Fruit fly (Drosophila melanogaster): ENCODE measurements around the gene CG7133.

CG7133 gene

dm6 chr3L:22075706-22076398, 1.5 kb upstream of the CG7133 start, which contains the start of the genes CG7130 and RpLP0 (continued):
- TF ChIP-seq wdn (GFP tag; IDR thresholded peaks at IDR 0.05) = peak; percentile 79
- TF ChIP-seq sug (tag; optimal IDR thresholded peaks at IDR 0.05) = peak; percentile 91
- TF ChIP-seq CG2129 (GFP tag; IDR thresholded peaks at IDR 0.05; ENCODE audit: partially characterized antibody) = no peak; the same call in 1 of the 2 replicates
- TF ChIP-seq lilli (GFP tag; optimal IDR thresholded peaks at IDR 0.05) = peak; percentile 83
- TF ChIP-seq unc-4 (GFP tag; IDR thresholded peaks at IDR 0.05; ENCODE audit: partially characterized antibody) = peak; percentile 61; the same call in 1 of the 2 replicates
- peak; percentile 57 for TF ChIP-seq sd (tag; optimal IDR thresholded peaks at IDR 0.05)
- peak; percentile 79 for TF ChIP-seq CG7556 (GFP tag; optimal IDR thresholded peaks at IDR 0.05)
- TF ChIP-seq bsh (GFP tag; optimal IDR thresholded peaks at IDR 0.05) = peak; percentile 39 to 84
- TF ChIP-seq dpn (GFP tag; optimal IDR thresholded peaks at IDR 0.05) = peak; percentile 80 to 95
- peak; percentile 67 for TF ChIP-seq oc (tag; optimal IDR thresholded peaks at IDR 0.05)
- TF ChIP-seq CG17359 (tag; optimal IDR thresholded peaks at IDR 0.05) = peak; percentile 87
- TF ChIP-seq ash1 (GFP tag; optimal IDR thresholded peaks at IDR 0.05) = peak; percentile 95
- TF ChIP-seq repo (GFP tag; optimal IDR thresholded peaks at IDR 0.05) = peak; percentile 87
- peak; percentile 90 for TF ChIP-seq CG10654 (GFP tag; optimal IDR thresholded peaks at IDR 0.05)
- TF ChIP-seq ato (GFP tag; IDR thresholded peaks at IDR 0.05; ENCODE audit: partially characterized antibody) = no peak
- TF ChIP-seq wek (GFP tag; optimal IDR thresholded peaks at IDR 0.05) = peak; percentile 94
- peak; percentile 99 for TF ChIP-seq Med (GFP tag)
- TF ChIP-seq org-1 (GFP tag; optimal IDR thresholded peaks at IDR 0.05) = peak; percentile 91
- peak; percentile 94 for TF ChIP-seq odd (GFP tag; optimal IDR thresholded peaks at IDR 0.05)
- TF ChIP-seq slou (GFP tag; optimal IDR thresholded peaks at IDR 0.05) = peak; percentile 86
- TF ChIP-seq CG15479 (GFP tag; optimal IDR thresholded peaks at IDR 0.05) = peak; percentile 36
- 0 out of 2 replicates have a peak, but pooled peaks have one; percentile 27 for TF ChIP-seq bbx (GFP tag; IDR thresholded peaks at IDR 0.05; ENCODE audit: partially characterized antibody)
- peak; percentile 93 for TF ChIP-seq Vsx1 (GFP tag; optimal IDR thresholded peaks at IDR 0.05)
- TF ChIP-seq ac (GFP tag; optimal IDR thresholded peaks at IDR 0.05) = peak; percentile 87
- peak; percentile 51 for TF ChIP-seq hkb (optimal IDR thresholded peaks at IDR 0.05)
- TF ChIP-seq hkb (GFP tag; IDR thresholded peaks at IDR 0.05) = peak; percentile 88
- TF ChIP-seq Aef1 (GFP tag; IDR thresholded peaks at IDR 0.05) = peak; percentile 70; the same call in 2 of the 3 replicates
- peak; percentile 91 for TF ChIP-seq Rfx (GFP tag; IDR thresholded peaks at IDR 0.05)
- TF ChIP-seq Neu2 (GFP tag; optimal IDR thresholded peaks at IDR 0.05; ENCODE audit: borderline replicate concordance) = peak; percentile 83
- peak; percentile 38 for TF ChIP-seq Kr (GFP tag; optimal IDR thresholded peaks at IDR 0.05)
- peak in 1 of 3 experiments; percentile 63 for TF ChIP-seq Stat92E (GFP tag; optimal IDR thresholded peaks at IDR 0.05)
- peak; percentile 94 for TF ChIP-seq NFAT (GFP tag; IDR thresholded peaks at IDR 0.05)
- TF ChIP-seq CG2875 (GFP tag; optimal IDR thresholded peaks at IDR 0.05) = peak; percentile 93
- peak; percentile 95 for TF ChIP-seq Lhr (GFP tag; optimal IDR thresholded peaks at IDR 0.05)
- 0 out of 2 replicates have a peak, but pooled peaks have one; percentile 30 for TF ChIP-seq CG32767 (GFP tag; IDR thresholded peaks at IDR 0.05)
- TF ChIP-seq CG13894 (tag; optimal IDR thresholded peaks at IDR 0.05) = peak; percentile 77
- TF ChIP-seq CG7745 (tag; optimal IDR thresholded peaks at IDR 0.05) = peak; percentile 59
- TF ChIP-seq CG13775 (GFP tag; optimal IDR thresholded peaks at IDR 0.05) = peak; percentile 97
- TF ChIP-seq Six4 (GFP tag; optimal IDR thresholded peaks at IDR 0.05) = peak; percentile 82
- TF ChIP-seq CTCF (GFP tag; optimal IDR thresholded peaks at IDR 0.05) = peak; percentile 68
- TF ChIP-seq danr (GFP tag; IDR thresholded peaks at IDR 0.05) = 0 out of 2 replicates have a peak, but pooled peaks have one; percentile 13
- peak; percentile 83 for TF ChIP-seq CG7786 (GFP tag; optimal IDR thresholded peaks at IDR 0.05)
- no peak for TF ChIP-seq Hmx (GFP tag; optimal IDR thresholded peaks at IDR 0.05)
- TF ChIP-seq Hsf (GFP tag; optimal IDR thresholded peaks at IDR 0.05) = peak; percentile 92
- peak; percentile 64 for TF ChIP-seq Doc2 (GFP tag; IDR thresholded peaks at IDR 0.05)
- TF ChIP-seq tgo (GFP tag; IDR thresholded peaks at IDR 0.05) = peak; percentile 75
- no peak for TF ChIP-seq pan (optimal IDR thresholded peaks at IDR 0.05)
- TF ChIP-seq pan (GFP tag; optimal IDR thresholded peaks at IDR 0.05 in 1 of 2, IDR thresholded peaks at IDR 0.05 in 1 of 2) = peak in 1 of 2 experiments; percentile 89
- TF ChIP-seq gt (GFP tag; IDR thresholded peaks at IDR 0.05) = 0 out of 2 replicates have a peak, but pooled peaks have one; percentile 35

Data from whole organism, embryonic.